Worm (Caenorhabditis elegans): ENCODE results near the gene D1046.2.

DNA sequence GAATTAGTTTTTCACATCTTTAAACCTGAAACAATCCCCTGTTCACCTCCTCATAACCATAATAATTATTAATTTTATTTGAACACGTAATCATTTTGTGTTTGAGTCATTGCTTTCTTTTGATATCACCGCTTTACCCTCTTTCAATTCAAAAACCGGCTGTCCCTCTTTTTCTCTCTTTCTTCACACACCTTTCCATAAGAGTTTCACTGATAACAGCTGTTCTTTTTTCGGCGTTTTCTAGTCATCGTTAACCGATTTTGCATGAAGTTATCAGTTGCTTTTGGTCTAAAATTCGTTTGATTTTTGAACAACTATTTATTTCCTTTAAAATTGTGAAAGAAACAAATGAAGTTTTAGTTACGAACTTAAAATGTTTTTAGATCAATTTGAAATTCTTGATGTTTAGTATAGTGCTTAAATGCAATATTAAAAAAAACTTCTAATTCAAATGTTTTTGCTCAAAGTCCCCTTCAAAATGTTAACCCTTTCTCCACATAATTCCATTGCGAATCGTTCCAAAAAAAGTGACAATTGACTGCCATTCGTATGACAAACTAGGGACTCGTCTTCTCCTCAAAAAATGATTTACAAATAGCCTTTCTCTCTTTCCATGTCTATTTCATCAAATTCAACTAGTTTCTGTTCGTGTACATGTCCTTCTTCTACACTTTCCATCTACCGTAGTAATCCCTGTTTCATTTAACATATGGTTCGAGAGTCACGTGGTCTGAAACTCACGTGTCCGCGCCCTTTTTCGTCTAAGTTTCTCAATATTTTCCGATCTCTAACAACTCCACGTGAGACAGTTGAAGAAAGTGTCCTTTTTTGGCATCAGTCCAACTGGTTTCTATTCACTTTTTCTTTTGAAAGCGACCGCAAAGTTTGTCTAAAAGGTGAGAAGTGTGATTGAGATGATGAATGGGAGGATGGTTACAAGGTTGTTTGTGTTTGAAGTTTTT is 23.5 kb upstream of the D1046.2 start:
- TF ChIP-seq pqm-1 (tag; optimal IDR thresholded peaks at IDR 0.05) = peak; percentile 93
- TF ChIP-seq skn-1 (tag; optimal IDR thresholded peaks at IDR 0.05) = no peak
- TF ChIP-seq egl-5 (tag; optimal IDR thresholded peaks at IDR 0.05) = no peak
- no peak for TF ChIP-seq zag-1 (tag; optimal IDR thresholded peaks at IDR 0.05)
- TF ChIP-seq jun-1 (tag; optimal IDR thresholded peaks at IDR 0.05) = peak; percentile 77
- TF ChIP-seq egl-27 (tag; optimal IDR thresholded peaks at IDR 0.05) = no peak
- TF ChIP-seq nfya-1 (tag; optimal IDR thresholded peaks at IDR 0.05; ENCODE audit: insufficient read depth) = peak; percentile 54
- TF ChIP-seq nhr-23 (tag; optimal IDR thresholded peaks at IDR 0.05) = peak; percentile 66
- TF ChIP-seq nhr-77 (tag; optimal IDR thresholded peaks at IDR 0.05) = no peak
